Fruit fly (Drosophila melanogaster) whole organism, prepupa: Measurements from ENCODE around the gene CG33107.

Experiments
- CG10631 ChIP-seq: fragments of 200-800 bp; sonication (Bioruptor generic); optimal IDR thresholded peaks from 2 replicates; lab custom pipeline; 2016; ENCODE audit warnings: missing biosample characterization, missing genetic modification characterization
- CG11762 ChIP-seq: fragments of 200-800 bp; sonication (Bioruptor generic); optimal IDR thresholded peaks from 3 replicates; lab custom pipeline; 2016; ENCODE audit warnings: missing biosample characterization, missing genetic modification characterization; ENCODE audit not compliant: insufficient read depth
- CG11902 ChIP-seq: fragments of 200-800 bp; sonication (Bioruptor generic); optimal IDR thresholded peaks from 3 replicates; lab custom pipeline; 2016; ENCODE audit warnings: missing biosample characterization, missing genetic modification characterization
- CG15336 ChIP-seq: fragments of 200-800 bp; sonication (Bioruptor generic); IDR thresholded peaks from 2 replicates; pipeline ENCODE4 v1.3.6; 2022; ENCODE audit warnings: missing biosample characterization, missing genetic modification characterization
- CG16779 ChIP-seq: fragments of 200-800 bp; sonication (Bioruptor generic); optimal IDR thresholded peaks from 3 replicates; lab custom pipeline; 2017; ENCODE audit warnings: missing biosample characterization, mild to moderate bottlenecking, missing genetic modification characterization
- CG31627 ChIP-seq: fragments of 200-800 bp; sonication (Bioruptor generic); optimal IDR thresholded peaks from 3 replicates; lab custom pipeline; 2016; ENCODE audit warnings: missing biosample characterization, missing genetic modification characterization
- CG6163 ChIP-seq: fragments of 200-800 bp; sonication (Bioruptor generic); IDR thresholded peaks from 3 replicates; pipeline ENCODE4 v1.3.6; 2022; ENCODE audit warnings: missing biosample characterization, missing genetic modification characterization
- CG6276 ChIP-seq: fragments of 200-800 bp; sonication (Bioruptor generic); optimal IDR thresholded peaks from 2 replicates; lab custom pipeline; 2017; ENCODE audit warnings: missing biosample characterization, mild to moderate bottlenecking, missing genetic modification characterization
- CG6792 ChIP-seq: fragments of 200-800 bp; sonication (Bioruptor generic); optimal IDR thresholded peaks from 3 replicates; lab custom pipeline; 2016; ENCODE audit warnings: missing biosample characterization, missing genetic modification characterization
- CG6808 ChIP-seq: fragments of 200-800 bp; sonication (Bioruptor generic); optimal IDR thresholded peaks from 3 replicates; lab custom pipeline; 2017; ENCODE audit warnings: missing biosample characterization, missing genetic modification characterization, mild to moderate bottlenecking, moderate library complexity, missing genetic modification reagents
- CG7368 ChIP-seq: fragments of 200-800 bp; sonication (Bioruptor generic); optimal IDR thresholded peaks from 3 replicates; lab custom pipeline; 2016; ENCODE audit warnings: missing biosample characterization, missing genetic modification characterization
- CG8119 ChIP-seq: fragments of 200-800 bp; sonication (Bioruptor generic); IDR thresholded peaks from 3 replicates; pipeline ENCODE4 v1.3.6; 2022; ENCODE audit warnings: missing biosample characterization, missing genetic modification characterization
- Eip78C ChIP-seq: fragments of 200-800 bp; sonication (Bioruptor generic); peaks from one replicate; lab custom pipeline; 2016; ENCODE audit warnings: missing biosample characterization, missing genetic modification characterization
- Ets96B ChIP-seq: fragments of 200-800 bp; optimal IDR thresholded peaks from 2 replicates; lab custom pipeline; 2019; ENCODE audit warnings: missing biosample characterization, mild to moderate bottlenecking, missing genetic modification characterization, moderate library complexity
- Hr38 ChIP-seq: sonication (Bioruptor generic); optimal IDR thresholded peaks from 2 replicates; lab custom pipeline; 2016; ENCODE audit warnings: missing biosample characterization, missing genetic modification characterization
- Hr39 ChIP-seq: fragments of 200-800 bp; sonication (Bioruptor generic); optimal IDR thresholded peaks from 2 replicates; lab custom pipeline; 2016; ENCODE audit warnings: missing biosample characterization, missing genetic modification characterization
- Hr4 ChIP-seq: fragments of 200-800 bp; sonication (Bioruptor generic); optimal IDR thresholded peaks from 3 replicates; lab custom pipeline; 2016; ENCODE audit warnings: missing biosample characterization, missing genetic modification characterization
- Lpt ChIP-seq: fragments of 200-800 bp; sonication (Bioruptor generic); optimal IDR thresholded peaks from 3 replicates; lab custom pipeline; 2016; ENCODE audit warnings: missing biosample characterization, missing genetic modification characterization
- Met ChIP-seq: fragments of 200-800 bp; sonication (Bioruptor generic); optimal IDR thresholded peaks from 3 replicates; lab custom pipeline; 2016; ENCODE audit warnings: missing biosample characterization, missing genetic modification characterization
- OdsH ChIP-seq: fragments of 200-800 bp; sonication (Bioruptor generic); optimal IDR thresholded peaks from 3 replicates; lab custom pipeline; 2016; ENCODE audit warnings: missing biosample characterization, missing genetic modification characterization
- Smox ChIP-seq: fragments of 200-800 bp; sonication (Bioruptor generic); optimal IDR thresholded peaks from 3 replicates; lab custom pipeline; 2016; ENCODE audit warnings: missing biosample characterization, missing genetic modification characterization
- Sox102F ChIP-seq: fragments of 200-800 bp; sonication (Bioruptor generic); optimal IDR thresholded peaks from 2 replicates; lab custom pipeline; 2016; ENCODE audit warnings: missing biosample characterization, mild to moderate bottlenecking, missing genetic modification characterization
- Sox14 ChIP-seq: fragments of 200-800 bp; sonication (Bioruptor generic); optimal IDR thresholded peaks from 3 replicates; lab custom pipeline; 2016; ENCODE audit warnings: missing biosample characterization, missing genetic modification characterization
- cyc ChIP-seq: fragments of 200-800 bp; sonication (Bioruptor generic); optimal IDR thresholded peaks from 3 replicates; lab custom pipeline; 2016; ENCODE audit warnings: missing biosample characterization, missing genetic modification characterization
- dsx ChIP-seq: fragments of 200-800 bp; optimal IDR thresholded peaks from 3 replicates; lab custom pipeline; 2019; ENCODE audit warnings: missing biosample characterization, mild to moderate bottlenecking, missing genetic modification characterization, moderate library complexity; ENCODE audit not compliant: poor library complexity, severe bottlenecking
- eg ChIP-seq: fragments of 200-800 bp; sonication (Bioruptor generic); IDR thresholded peaks from 3 replicates; pipeline ENCODE4 v1.3.6; 2022; ENCODE audit warnings: missing biosample characterization, missing genetic modification characterization
- esn ChIP-seq: fragments of 200-800 bp; sonication (Bioruptor generic); optimal IDR thresholded peaks from 2 replicates; lab custom pipeline; 2016; ENCODE audit warnings: missing biosample characterization, mild to moderate bottlenecking, missing genetic modification characterization, moderate library complexity
- fd85E ChIP-seq: fragments of 200-800 bp; sonication (Bioruptor generic); optimal IDR thresholded peaks from 3 replicates; lab custom pipeline; 2016; ENCODE audit warnings: missing biosample characterization, missing genetic modification characterization
- fkh ChIP-seq: fragments of 200-800 bp; sonication (Bioruptor generic); optimal IDR thresholded peaks from 3 replicates; lab custom pipeline; 2017; ENCODE audit warnings: missing biosample characterization, mild to moderate bottlenecking, missing genetic modification characterization, moderate library complexity
- lz ChIP-seq: fragments of 200-800 bp; sonication (Bioruptor generic); optimal IDR thresholded peaks from 3 replicates; lab custom pipeline; 2016; ENCODE audit warnings: missing biosample characterization, missing genetic modification characterization
- net ChIP-seq: fragments of 200-800 bp; sonication (Bioruptor generic); optimal IDR thresholded peaks from 3 replicates; lab custom pipeline; 2016; ENCODE audit warnings: missing biosample characterization, missing genetic modification characterization
- pdm3 ChIP-seq: fragments of 200-800 bp; sonication (Bioruptor generic); optimal IDR thresholded peaks from 3 replicates; lab custom pipeline; 2016; ENCODE audit warnings: missing biosample characterization, missing genetic modification characterization
- salr ChIP-seq, 2 experiments: fragments of 200-800 bp; sonication (Bioruptor generic); optimal IDR thresholded peaks; 3 replicates each; lab custom pipeline; 2016 to 2018; ENCODE audit warnings: missing biosample characterization in 2 of 2, missing genetic modification characterization in 2 of 2, mild to moderate bottlenecking in 1 of 2
- spab ChIP-seq: fragments of 200-800 bp; sonication (Bioruptor generic); optimal IDR thresholded peaks from 2 replicates; lab custom pipeline; 2017; ENCODE audit warnings: missing biosample characterization, mild to moderate bottlenecking, missing genetic modification characterization, missing genetic modification reagents
- vri ChIP-seq: fragments of 200-800 bp; sonication (Bioruptor generic); optimal IDR thresholded peaks from 3 replicates; lab custom pipeline; 2016; ENCODE audit warnings: missing biosample characterization, mild to moderate bottlenecking, missing genetic modification characterization

CG33107 gene

DNA sequence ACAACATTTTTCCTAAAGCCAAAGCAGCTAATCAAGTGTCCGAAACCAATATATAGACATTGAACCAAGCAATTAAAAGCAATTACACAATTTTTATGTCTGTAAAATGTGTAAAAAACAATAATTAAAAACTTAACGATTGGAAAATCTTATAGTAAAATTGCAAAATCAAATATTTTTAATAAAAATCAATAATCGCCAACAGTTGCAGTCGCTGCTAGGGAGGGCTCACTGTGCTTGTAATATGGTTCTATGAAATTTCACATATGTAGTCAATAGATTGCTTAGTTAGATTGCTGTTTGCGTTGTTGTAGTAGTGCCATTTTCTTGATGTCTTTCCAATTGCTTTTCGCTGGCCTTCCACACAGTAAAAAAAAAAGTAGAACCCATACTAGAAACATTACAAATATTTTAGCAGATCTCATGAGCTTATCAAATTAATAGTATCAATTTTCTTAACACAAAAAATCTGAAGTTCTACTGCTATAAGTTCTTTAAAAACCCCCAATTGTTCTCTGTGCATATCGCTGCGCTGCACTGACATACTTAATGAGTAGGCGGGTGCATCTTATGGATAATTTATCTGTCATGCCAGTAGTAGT lies 8.3 kb downstream of the CG33107 start (continued):
- TF ChIP-seq eg (peak; percentile 82), Eip78C (GFP tag; lab: Kevin White, UChicago) (peak; percentile 70), CG6808 (GFP tag; lab: Kevin White, UChicago) (no peak), Sox102F (GFP tag; lab: Kevin White, UChicago) (no peak), Smox (GFP tag; lab: Kevin White, UChicago) (no peak), CG8119 (GFP tag; lab: Robert Waterston, UW) (no peak), Met (GFP tag; lab: Kevin White, UChicago) (no peak), pdm3 (GFP tag; lab: Kevin White, UChicago) (no peak)

DNA sequence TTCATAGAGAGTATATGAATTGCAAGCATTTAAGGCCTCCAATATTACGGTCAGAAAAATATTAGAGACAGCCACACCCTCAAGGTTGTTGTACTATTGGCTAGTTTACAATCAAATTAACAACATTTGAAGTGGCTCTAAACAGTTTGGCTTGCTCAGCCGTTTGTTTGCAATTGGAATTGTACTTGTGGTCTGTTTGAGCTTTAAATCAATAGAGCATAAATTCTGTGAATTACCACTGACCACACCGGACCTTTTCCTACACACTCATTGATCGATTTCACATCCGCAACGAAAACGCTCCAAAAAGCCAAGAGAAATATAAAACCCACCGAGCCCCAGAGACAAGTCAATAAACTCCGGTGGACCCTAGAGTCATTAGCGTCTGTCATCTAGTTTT lies 10.9 kb downstream of the CG33107 start:
- TF ChIP-seq Lpt (GFP tag; lab: Kevin White, UChicago): no peak
- TF ChIP-seq fkh (GFP tag; lab: Kevin White, UChicago): peak; percentile 72
- TF ChIP-seq, all 60 proteins: peak for 1

dm6 chr3R:22569888-22570287 lies 14.6 kb downstream of the CG33107 start, which contains the start of gene CG33110:
CG33110 (plus strand) TSS chr3R:22570188.
- TF ChIP-seq CG15336: no peak
- TF ChIP-seq CG6792 (GFP tag; lab: Kevin White, UChicago): no peak
- TF ChIP-seq CG11762 (GFP tag; lab: Kevin White, UChicago): no peak
- no peak for TF ChIP-seq CG11902
- TF ChIP-seq CG7368 (GFP tag; lab: Kevin White, UChicago): no peak
- TF ChIP-seq Sox102F (GFP tag; lab: Kevin White, UChicago): no peak
- no peak for TF ChIP-seq CG16779 (tag; lab: Kevin White, UChicago)
- no peak for TF ChIP-seq Hr4 (GFP tag; lab: Kevin White, UChicago)
- no peak for TF ChIP-seq lz (GFP tag; lab: Kevin White, UChicago)
- no peak for TF ChIP-seq Lpt (GFP tag; lab: Kevin White, UChicago)
- no peak for TF ChIP-seq Hr38 (GFP tag; lab: Kevin White, UChicago)
- no peak for TF ChIP-seq salr (GFP tag; optimal IDR thresholded peaks at IDR 0.05; lab: Kevin White, UChicago)
- no peak for TF ChIP-seq CG6808 (GFP tag; lab: Kevin White, UChicago)
- no peak for TF ChIP-seq Sox14 (GFP tag; lab: Kevin White, UChicago)
- no peak for TF ChIP-seq CG31627 (GFP tag; lab: Kevin White, UChicago)
- TF ChIP-seq dsx (GFP tag; lab: Kevin White, UChicago): no peak
- TF ChIP-seq cyc: no peak
- no peak for TF ChIP-seq Ets96B (tag; lab: Kevin White, UChicago)
- TF ChIP-seq OdsH (GFP tag; lab: Kevin White, UChicago): no peak

DNA sequence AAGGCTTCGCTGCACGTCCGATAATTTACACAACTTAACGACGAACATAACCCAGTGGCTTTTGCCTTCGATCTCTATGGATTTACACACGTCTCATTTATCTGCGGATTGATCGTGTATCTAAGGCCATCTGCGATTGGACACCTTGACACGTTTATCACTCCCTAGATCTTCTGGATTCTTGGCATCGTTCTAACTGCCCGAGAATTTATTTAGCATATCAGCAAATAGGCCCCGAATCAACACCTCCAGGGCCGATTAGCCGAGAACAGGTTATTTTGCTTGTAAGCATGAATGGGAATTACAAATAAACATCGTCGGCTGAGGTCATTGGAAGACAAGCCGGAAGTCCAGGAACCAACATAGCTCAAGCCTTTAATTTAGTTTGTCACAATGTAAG lies 16.0 kb downstream of the CG33107 start:
- TF ChIP-seq net (GFP tag; lab: Kevin White, UChicago): no peak
- TF ChIP-seq esn: no peak
- TF ChIP-seq fkh (GFP tag; lab: Kevin White, UChicago): peak; percentile 27
- TF ChIP-seq dsx (GFP tag; lab: Kevin White, UChicago): no peak

DNA sequence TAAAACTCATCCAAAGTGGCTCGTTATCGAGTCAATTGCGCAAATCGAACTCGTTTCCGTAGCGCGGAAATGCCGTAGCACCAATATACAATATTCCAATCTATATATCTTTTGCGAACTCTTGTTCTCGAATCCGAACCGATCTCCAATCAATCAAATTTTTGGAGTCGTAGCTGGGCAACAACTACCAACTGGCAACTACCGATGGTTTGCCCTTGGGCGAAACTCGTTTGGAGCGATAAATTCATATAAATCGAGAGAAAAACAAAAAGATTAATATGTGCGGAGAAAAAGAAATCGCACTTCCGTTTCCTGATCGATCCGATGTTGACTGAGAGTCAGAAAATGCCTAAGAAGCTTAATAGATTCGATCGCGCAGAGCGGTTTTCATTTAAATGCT lies 18.8 kb downstream of the CG33107 start:
- TF ChIP-seq vri (GFP tag; lab: Kevin White, UChicago) (no peak), CG6808 (GFP tag; lab: Kevin White, UChicago) (no peak), Smox (GFP tag; lab: Kevin White, UChicago) (no peak), fd85E (GFP tag; lab: Kevin White, UChicago) (no peak), CG6276 (no peak), Hr38 (GFP tag; lab: Kevin White, UChicago) (no peak), Hr39 (GFP tag; lab: Kevin White, UChicago) (no peak), spab (GFP tag; lab: Kevin White, UChicago) (no peak), CG10631 (GFP tag; lab: Kevin White, UChicago) (no peak), CG6163 (GFP tag; lab: Robert Waterston, UW) (no peak)
